Worm (Caenorhabditis elegans): ENCODE measurements around the gene lron-15.

Gene lron-15

ce11 chrII:6521316-6521715 is 23.4 kb downstream of the lron-15 start, which contains the start of gene toe-2:
TSS of gene toe-2 (minus strand) at chrII:6521385.
- TF ChIP-seq sptf-1 (tag; optimal IDR thresholded peaks at IDR 0.05) (no peak), drap-1 (GFP tag; optimal IDR thresholded peaks at IDR 0.05) (no peak), tbx-8 (GFP tag; optimal IDR thresholded peaks at IDR 0.05) (no peak), nhr-12 (tag; optimal IDR thresholded peaks at IDR 0.05) (no peak), blmp-1 (tag; optimal IDR thresholded peaks at IDR 0.05) (no peak), elt-3 (tag; optimal IDR thresholded peaks at IDR 0.05) (no peak), unc-39 (tag; optimal IDR thresholded peaks at IDR 0.05) (no peak), cnd-1 (tag; optimal IDR thresholded peaks at IDR 0.05) (no peak), pha-4 (tag; optimal IDR thresholded peaks at IDR 0.05) (no peak), M03D4.4 (tag; optimal IDR thresholded peaks at IDR 0.05) (no peak), mab-5 (tag; optimal IDR thresholded peaks at IDR 0.05) (no peak), mep-1 (tag; optimal IDR thresholded peaks at IDR 0.05) (no peak), sem-2 (GFP tag; optimal IDR thresholded peaks at IDR 0.05) (no peak), unc-62 (GFP tag; optimal IDR thresholded peaks at IDR 0.05) (no peak), ceh-39 (tag; optimal IDR thresholded peaks at IDR 0.05) (no peak), hlh-1 (tag; optimal IDR thresholded peaks at IDR 0.05) (no peak), lsy-2 (tag; optimal IDR thresholded peaks at IDR 0.05) (no peak)

- TF ChIP-seq snpc-4 (tag; optimal IDR thresholded peaks at IDR 0.05) (no peak), pha-4 (tag; optimal IDR thresholded peaks at IDR 0.05) (no peak), hlh-1 (tag; optimal IDR thresholded peaks at IDR 0.05) (no peak), cnd-1 (tag; optimal IDR thresholded peaks at IDR 0.05) (no peak), ces-1 (GFP tag; optimal IDR thresholded peaks at IDR 0.05) (no peak), unc-62 (GFP tag; optimal IDR thresholded peaks at IDR 0.05) (no peak), ceh-39 (tag; optimal IDR thresholded peaks at IDR 0.05) (no peak), blmp-1 (tag; optimal IDR thresholded peaks at IDR 0.05) (no peak), sptf-1 (tag; optimal IDR thresholded peaks at IDR 0.05) (no peak), drap-1 (GFP tag; optimal IDR thresholded peaks at IDR 0.05) (no peak), ham-2 (GFP tag; optimal IDR thresholded peaks at IDR 0.05) (no peak), ceh-43 (GFP tag; optimal IDR thresholded peaks at IDR 0.05) (no peak), nhr-76 (tag; optimal IDR thresholded peaks at IDR 0.05) (no peak), bed-3 (GFP tag; optimal IDR thresholded peaks at IDR 0.05) (no peak), lsy-2 (tag; optimal IDR thresholded peaks at IDR 0.05) (no peak), lin-13 (tag; optimal IDR thresholded peaks at IDR 0.05) (no peak)
Observed at ce11 chrII:6520103-6520502, 24.6 kb downstream of the lron-15 start.

- TF ChIP-seq lsy-2 (tag; optimal IDR thresholded peaks at IDR 0.05): peak; percentile 72
- no peak for TF ChIP-seq zip-8 (tag; optimal IDR thresholded peaks at IDR 0.05)
Observed at ce11 chrII:6519703-6520102, 25.0 kb downstream of the lron-15 start.

- TF ChIP-seq nhr-76 (tag; optimal IDR thresholded peaks at IDR 0.05) (no peak), unc-120 (tag; optimal IDR thresholded peaks at IDR 0.05; ENCODE audit: poor library complexity, severe bottlenecking) (no peak), ztf-11 (tag; optimal IDR thresholded peaks at IDR 0.05) (no peak)
Observed at ce11 chrII:6516276-6516675, 28.4 kb downstream of the lron-15 start, which contains the start of gene C56E6.7. TSS of gene C56E6.7 (plus strand) at chrII:6516576.

ce11 chrII:6513911-6514310 is 30.8 kb downstream of the lron-15 start, which contains the start of gene R05G9R.1:
TSS of gene R05G9R.1 (minus strand) at chrII:6514011.
- no peak for TF ChIP-seq zip-8 (tag; optimal IDR thresholded peaks at IDR 0.05)
- TF ChIP-seq M03D4.4 (tag; optimal IDR thresholded peaks at IDR 0.05): no peak
- TF ChIP-seq nhr-28 (tag; optimal IDR thresholded peaks at IDR 0.05): no peak
- TF ChIP-seq ceh-43 (GFP tag; optimal IDR thresholded peaks at IDR 0.05): no peak
- no peak for TF ChIP-seq tbx-8 (GFP tag; optimal IDR thresholded peaks at IDR 0.05)
- TF ChIP-seq lin-13 (tag; optimal IDR thresholded peaks at IDR 0.05): no peak
- no peak for TF ChIP-seq unc-39 (tag; optimal IDR thresholded peaks at IDR 0.05)
- TF ChIP-seq sem-2 (GFP tag; optimal IDR thresholded peaks at IDR 0.05): no peak
- TF ChIP-seq elt-1 (tag; optimal IDR thresholded peaks at IDR 0.05; ENCODE audit: borderline replicate concordance, insufficient read depth): no peak
- TF ChIP-seq cnd-1 (tag; optimal IDR thresholded peaks at IDR 0.05): no peak
- TF ChIP-seq unc-120 (tag; optimal IDR thresholded peaks at IDR 0.05; ENCODE audit: poor library complexity, severe bottlenecking): no peak
- TF ChIP-seq nhr-76 (tag; optimal IDR thresholded peaks at IDR 0.05): no peak
- no peak for TF ChIP-seq drap-1 (GFP tag; optimal IDR thresholded peaks at IDR 0.05)
- TF ChIP-seq hlh-1 (tag; optimal IDR thresholded peaks at IDR 0.05): no peak

ce11 chrII:6513357-6513756 is 31.3 kb downstream of the lron-15 start:
- TF ChIP-seq flh-1 (GFP tag; optimal IDR thresholded peaks at IDR 0.05): no peak
- no peak for TF ChIP-seq nhr-12 (tag; optimal IDR thresholded peaks at IDR 0.05)
- no peak for TF ChIP-seq lin-13 (tag; optimal IDR thresholded peaks at IDR 0.05)
- TF ChIP-seq cnd-1 (tag; optimal IDR thresholded peaks at IDR 0.05): no peak
- TF ChIP-seq drap-1 (GFP tag; optimal IDR thresholded peaks at IDR 0.05): no peak
- no peak for TF ChIP-seq ceh-39 (tag; optimal IDR thresholded peaks at IDR 0.05)
- TF ChIP-seq sem-2 (GFP tag; optimal IDR thresholded peaks at IDR 0.05): no peak
- no peak for TF ChIP-seq unc-62 (GFP tag; optimal IDR thresholded peaks at IDR 0.05)
- TF ChIP-seq sptf-1 (tag; optimal IDR thresholded peaks at IDR 0.05): no peak
